Worm (Caenorhabditis elegans) whole organism, young adult: Measurements from ENCODE around the gene E_BE45912.2.

Experiments used
- F49E8.2 ChIP-seq: sonication (generic microtip); optimal IDR thresholded peaks from 3 replicates; lab custom pipeline; 2017; ENCODE audit warnings: missing genetic modification characterization, mild to moderate bottlenecking, missing compliant biosample characterization, antibody characterized with exemption, moderate library complexity; ENCODE audit not compliant: insufficient read depth
- F52B5.7 ChIP-seq: sonication (generic microtip); optimal IDR thresholded peaks from 2 replicates; lab custom pipeline; 2016; ENCODE audit warnings: mild to moderate bottlenecking, missing genetic modification characterization, missing compliant biosample characterization
- egl-44 ChIP-seq: fragments of 200-800 bp; sonication (Bioruptor generic); IDR thresholded peaks from 2 replicates; pipeline ENCODE4 v1.3.6; 2022; ENCODE audit warnings: missing genetic modification reagents, missing genetic modification characterization, missing compliant biosample characterization
- gei-17 ChIP-seq: fragments of 200-800 bp; sonication (Bioruptor generic); optimal IDR thresholded peaks from 2 replicates; lab custom pipeline; 2018; ENCODE audit warnings: mild to moderate bottlenecking, missing genetic modification characterization, missing compliant biosample characterization
- lsl-1 ChIP-seq: fragments of 200-800 bp; sonication (Bioruptor generic); optimal IDR thresholded peaks from 2 replicates; lab custom pipeline; 2018; ENCODE audit warnings: mild to moderate bottlenecking, missing genetic modification characterization, moderate library complexity, missing compliant biosample characterization
- lsy-27 ChIP-seq: sonication (generic microtip); optimal IDR thresholded peaks from 2 replicates; lab custom pipeline; 2017; ENCODE audit warnings: missing genetic modification characterization, mild to moderate bottlenecking, missing compliant biosample characterization, antibody characterized with exemption, missing genotype, borderline replicate concordance; ENCODE audit not compliant: insufficient read depth
- nfya-1 ChIP-seq: sonication (generic microtip); optimal IDR thresholded peaks from 2 replicates; lab custom pipeline; 2017; ENCODE audit warnings: antibody characterized with exemption, missing compliant biosample characterization, missing genetic modification characterization, borderline replicate concordance; ENCODE audit not compliant: insufficient read depth
- sdz-38 ChIP-seq: sonication (generic microtip); optimal IDR thresholded peaks from 2 replicates; lab custom pipeline; 2016; ENCODE audit warnings: missing genotype, missing genetic modification characterization, missing compliant biosample characterization
- unc-62 ChIP-seq: fragments of 150-350 bp; optimal IDR thresholded peaks from 2 replicates; lab custom pipeline; 2014; ENCODE audit warnings: missing biosample characterization, missing genetic modification reagents, missing genetic modification characterization

ce11 chrIII:1058881-1059280 lies 28.0 kb upstream of the E_BE45912.2 start:
- no peak for TF ChIP-seq F49E8.2 (tag; lab: Kevin White, UChicago)
- TF ChIP-seq nfya-1 = no peak
- TF ChIP-seq F52B5.7 (tag; lab: Kevin White, UChicago) = no peak
- no peak for TF ChIP-seq gei-17 (GFP tag; lab: Kevin White, UChicago)
- no peak for TF ChIP-seq unc-62
- TF ChIP-seq sdz-38 = no peak
- no peak for TF ChIP-seq egl-44
- no peak for TF ChIP-seq lsy-27
- TF ChIP-seq lsl-1 (GFP tag; lab: Kevin White, UChicago) = no peak
